Fruit fly (Drosophila melanogaster): Measurements from ENCODE around the gene Pos.

Pos gene

dm6 chr3R:32068110-32068685, 30.1 kb downstream of the Pos start, which contains the start of gene Map205 (continued):
- TF ChIP-seq Jarid2 (GFP tag; optimal IDR thresholded peaks at IDR 0.05) (peak; percentile 47), B-H2 (GFP tag; optimal IDR thresholded peaks at IDR 0.05) (peak; percentile 36), CG10565 (GFP tag; optimal IDR thresholded peaks at IDR 0.05) (no peak), zf30C (GFP tag; optimal IDR thresholded peaks at IDR 0.05) (no peak), CG12299 (tag; optimal IDR thresholded peaks at IDR 0.05) (peak; percentile 78), Mrtf (GFP tag; IDR thresholded peaks at IDR 0.05) (no peak), CG9797 (GFP tag; optimal IDR thresholded peaks at IDR 0.05) (peak; percentile 100), pb (GFP tag; optimal IDR thresholded peaks at IDR 0.05) (peak; percentile 4), pita (GFP tag; optimal IDR thresholded peaks at IDR 0.05) (no peak), Drgx (GFP tag; IDR thresholded peaks at IDR 0.05) (no peak), CG12391 (tag; optimal IDR thresholded peaks at IDR 0.05) (peak; percentile 61), CG8089 (GFP tag; optimal IDR thresholded peaks at IDR 0.05) (no peak), chm (GFP tag; IDR thresholded peaks at IDR 0.05) (no peak), CG1602 (GFP tag; optimal IDR thresholded peaks at IDR 0.05) (no peak), Hmr (GFP tag; optimal IDR thresholded peaks at IDR 0.05) (peak; percentile 84), CG13424 (tag; optimal IDR thresholded peaks at IDR 0.05) (peak; percentile 24), CG12219 (GFP tag; optimal IDR thresholded peaks at IDR 0.05) (no peak), CG4328 (GFP tag; optimal IDR thresholded peaks at IDR 0.05) (no peak), ken (GFP tag; IDR thresholded peaks at IDR 0.05) (no peak), CG13894 (tag; optimal IDR thresholded peaks at IDR 0.05) (peak; percentile 51), crp (GFP tag; optimal IDR thresholded peaks at IDR 0.05) (no peak), CG1603 (tag; optimal IDR thresholded peaks at IDR 0.05) (peak; percentile 88), CG17328 (GFP tag; IDR thresholded peaks at IDR 0.05) (no peak), crc (GFP tag; optimal IDR thresholded peaks at IDR 0.05) (no peak), NC2α (GFP tag; optimal IDR thresholded peaks at IDR 0.05) (no peak), CG4820 (GFP tag; optimal IDR thresholded peaks at IDR 0.05) (no peak), ems (GFP tag; optimal IDR thresholded peaks at IDR 0.05) (no peak), mam (GFP tag; optimal IDR thresholded peaks at IDR 0.05) (no peak), Gsc (GFP tag; IDR thresholded peaks at IDR 0.05) (no peak), vfl (GFP tag; optimal IDR thresholded peaks at IDR 0.05) (no peak), CG18599 (GFP tag; optimal IDR thresholded peaks at IDR 0.05) (no peak), CG14965 (GFP tag; optimal IDR thresholded peaks at IDR 0.05; ENCODE audit: borderline replicate concordance) (no peak), sens-2 (GFP tag; IDR thresholded peaks at IDR 0.05) (no peak), BtbVII (GFP tag; optimal IDR thresholded peaks at IDR 0.05) (peak; percentile 18), sima (GFP tag; optimal IDR thresholded peaks at IDR 0.05) (no peak), CG6272 (GFP tag; IDR thresholded peaks at IDR 0.05) (no peak), amos (GFP tag; IDR thresholded peaks at IDR 0.05; ENCODE audit: partially characterized antibody) (no peak), scrt (GFP tag; optimal IDR thresholded peaks at IDR 0.05) (no peak), wdn (GFP tag; IDR thresholded peaks at IDR 0.05) (no peak), CG10209 (GFP tag; optimal IDR thresholded peaks at IDR 0.05) (no peak), Sry-δ (GFP tag; optimal IDR thresholded peaks at IDR 0.05) (peak; percentile 81), CG2889 (GFP tag; IDR thresholded peaks at IDR 0.05) (no peak), CG10366 (GFP tag; IDR thresholded peaks at IDR 0.05) (no peak), gfzf (GFP tag; optimal IDR thresholded peaks at IDR 0.05) (peak; percentile 99), CG6689 (GFP tag; IDR thresholded peaks at IDR 0.05) (no peak), CG3995 (GFP tag; optimal IDR thresholded peaks at IDR 0.05) (no peak), ind (GFP tag; optimal IDR thresholded peaks at IDR 0.05) (no peak), tna (GFP tag; IDR thresholded peaks at IDR 0.05; ENCODE audit: partially characterized antibody) (no peak), CG17568 (GFP tag; optimal IDR thresholded peaks at IDR 0.05) (peak; percentile 79), CG7963 (GFP tag; IDR thresholded peaks at IDR 0.05; ENCODE audit: partially characterized antibody) (no peak), fru (optimal IDR thresholded peaks at IDR 0.05) (no peak)
